Fruit fly (Drosophila melanogaster): Measurements from ENCODE around the gene Scsalpha1.

The Scsalpha1 gene

DNA sequence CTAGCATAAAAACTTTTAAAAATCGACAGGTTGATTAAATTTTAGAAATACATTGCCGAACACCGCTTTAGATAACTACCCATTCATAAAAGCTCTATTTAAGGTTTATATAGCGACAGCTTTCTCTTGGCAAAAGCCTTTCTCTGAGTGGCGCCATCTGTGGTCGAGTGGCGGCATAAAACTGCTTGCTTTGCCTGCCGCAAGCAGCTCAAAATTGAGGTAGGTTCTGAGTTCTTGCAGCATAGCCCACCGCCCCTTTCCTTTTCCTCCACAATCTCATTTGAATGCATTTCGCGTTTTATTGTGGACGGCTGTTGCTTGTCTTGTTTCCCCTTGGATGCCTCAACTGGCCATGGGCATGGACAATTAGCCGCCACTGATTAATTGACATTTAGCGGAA lies 46.2 kb upstream of the Scsalpha1 start (continued):
- TF ChIP-seq sqz (GFP tag; optimal IDR thresholded peaks at IDR 0.05) (no peak), Atf-2 (GFP tag; optimal IDR thresholded peaks at IDR 0.05) (peak; percentile 66), kni (GFP tag; optimal IDR thresholded peaks at IDR 0.05) (no peak), CrebB (tag; optimal IDR thresholded peaks at IDR 0.05) (peak; percentile 33), Vsx1 (GFP tag; optimal IDR thresholded peaks at IDR 0.05) (peak; percentile 68), CG2199 (GFP tag; IDR thresholded peaks at IDR 0.05) (peak; percentile 91; the same call in 2 of the 3 replicates), CG15479 (GFP tag; optimal IDR thresholded peaks at IDR 0.05) (no peak), Xbp1 (GFP tag; optimal IDR thresholded peaks at IDR 0.05) (peak; percentile 83), CG12942 (GFP tag; optimal IDR thresholded peaks at IDR 0.05) (peak; percentile 49), sc (optimal IDR thresholded peaks at IDR 0.05) (no peak), sc (GFP tag; optimal IDR thresholded peaks at IDR 0.05) (peak; percentile 65)

DNA sequence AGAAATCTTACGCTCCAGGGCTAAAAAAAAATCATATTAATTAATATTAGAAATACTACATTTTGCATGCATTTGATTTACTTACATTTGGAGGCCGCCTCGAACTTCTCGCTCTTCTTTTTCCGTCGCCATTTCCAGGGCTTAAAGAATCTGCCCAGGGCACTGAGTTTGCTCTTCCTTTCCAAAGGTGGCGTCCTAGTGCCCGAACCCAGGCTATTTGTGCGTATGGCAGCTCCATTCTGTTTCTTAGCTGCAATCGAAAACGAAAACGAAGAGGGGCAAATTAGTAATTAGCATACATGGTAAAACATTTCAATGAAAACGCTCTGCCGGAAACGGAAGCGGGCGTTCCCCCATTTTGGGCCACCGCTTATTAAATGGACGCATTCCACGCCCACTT lies 44.9 kb upstream of the Scsalpha1 start:
- TF ChIP-seq ara (GFP tag; IDR thresholded peaks at IDR 0.05): 0 out of 2 replicates have a peak, but pooled peaks have one; percentile 33
- no peak for TF ChIP-seq CG4854 (GFP tag; optimal IDR thresholded peaks at IDR 0.05)
- peak; percentile 0 for TF ChIP-seq CG17385 (GFP tag; optimal IDR thresholded peaks at IDR 0.05)
- no peak for TF ChIP-seq corto (GFP tag; optimal IDR thresholded peaks at IDR 0.05)
- TF ChIP-seq CG14667 (GFP tag; IDR thresholded peaks at IDR 0.05): no peak
- TF ChIP-seq CG17568 (GFP tag; optimal IDR thresholded peaks at IDR 0.05): no peak
- 0 out of 2 replicates have a peak, but pooled peaks have one; percentile 21 for TF ChIP-seq CG17328 (GFP tag; IDR thresholded peaks at IDR 0.05)
- no peak for TF ChIP-seq CG6175 (GFP tag; IDR thresholded peaks at IDR 0.05)
- peak; percentile 13 for TF ChIP-seq CG31365 (tag; optimal IDR thresholded peaks at IDR 0.05)
- TF ChIP-seq twi (tag; optimal IDR thresholded peaks at IDR 0.05): no peak
- TF ChIP-seq Med (GFP tag): peak; percentile 35
- 0 out of 3 replicates have a peak, but pooled peaks have one; percentile 28 for TF ChIP-seq Mrtf (GFP tag; IDR thresholded peaks at IDR 0.05)
- 0 out of 2 replicates have a peak, but pooled peaks have one; percentile 36 for TF ChIP-seq nerfin-2 (GFP tag; IDR thresholded peaks at IDR 0.05; ENCODE audit: partially characterized antibody)
- TF ChIP-seq CTCF (GFP tag; optimal IDR thresholded peaks at IDR 0.05): peak; percentile 88
- no peak for TF ChIP-seq sc (optimal IDR thresholded peaks at IDR 0.05)
- no peak for TF ChIP-seq sc (GFP tag; optimal IDR thresholded peaks at IDR 0.05)
- peak; percentile 53 for TF ChIP-seq CG14965 (GFP tag; optimal IDR thresholded peaks at IDR 0.05; ENCODE audit: borderline replicate concordance)
- no peak for TF ChIP-seq CG4328 (GFP tag; optimal IDR thresholded peaks at IDR 0.05)
- peak; percentile 15 for TF ChIP-seq stwl (tag; optimal IDR thresholded peaks at IDR 0.05)

DNA sequence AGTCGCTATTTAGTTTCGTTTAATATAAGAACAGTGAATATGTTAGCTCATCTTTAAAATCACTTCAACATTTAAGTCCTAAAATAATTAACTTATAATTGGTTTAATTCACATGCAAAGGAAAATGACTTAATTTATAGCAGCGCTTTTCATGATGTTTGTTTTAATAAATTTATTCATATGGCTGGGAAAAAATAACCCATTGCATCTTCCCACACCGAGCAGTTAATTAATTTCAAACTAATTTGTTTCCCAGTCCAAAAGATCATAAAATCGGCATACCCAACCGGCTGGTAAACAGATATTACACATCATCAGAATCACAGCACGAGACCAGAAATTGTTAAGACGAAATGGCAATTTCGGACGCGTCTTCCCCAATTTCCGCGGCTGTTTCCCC lies 43.2 kb upstream of the Scsalpha1 start:
- TF ChIP-seq CG9932 (GFP tag; IDR thresholded peaks at IDR 0.05): peak; percentile 71
- no peak for TF ChIP-seq CG7556 (GFP tag; optimal IDR thresholded peaks at IDR 0.05)
- TF ChIP-seq MESR4 (GFP tag; optimal IDR thresholded peaks at IDR 0.05): no peak
- TF ChIP-seq gt (GFP tag; IDR thresholded peaks at IDR 0.05): no peak
- TF ChIP-seq CoRest (tag; optimal IDR thresholded peaks at IDR 0.05): peak; percentile 75
- TF ChIP-seq mld (GFP tag; IDR thresholded peaks at IDR 0.05; ENCODE audit: partially characterized antibody): no peak
- TF ChIP-seq CG10321 (GFP tag; IDR thresholded peaks at IDR 0.05): no peak
- TF ChIP-seq Abd-B (GFP tag; optimal IDR thresholded peaks at IDR 0.05): peak; percentile 14
- no peak for TF ChIP-seq CG8290 (GFP tag; optimal IDR thresholded peaks at IDR 0.05)
- TF ChIP-seq CG8290 (tag; optimal IDR thresholded peaks at IDR 0.05): peak in 1 of 2 experiments; percentile 59
- peak in 1 of 2 experiments; percentile 40 for TF ChIP-seq Pdp1 (GFP tag; optimal IDR thresholded peaks at IDR 0.05)
- peak; percentile 22 for TF ChIP-seq phol (tag; optimal IDR thresholded peaks at IDR 0.05)
- peak; percentile 35 for TF ChIP-seq CG12071 (GFP tag; optimal IDR thresholded peaks at IDR 0.05)
- peak; percentile 66 for TF ChIP-seq lilli (GFP tag; optimal IDR thresholded peaks at IDR 0.05)
- no peak for TF ChIP-seq grn (GFP tag; optimal IDR thresholded peaks at IDR 0.05)
- no peak for TF ChIP-seq repo (GFP tag; optimal IDR thresholded peaks at IDR 0.05)
- no peak for TF ChIP-seq CG10979 (tag; optimal IDR thresholded peaks at IDR 0.05)
- TF ChIP-seq CG17568 (GFP tag; optimal IDR thresholded peaks at IDR 0.05): no peak
- no peak for TF ChIP-seq slp2 (GFP tag; optimal IDR thresholded peaks at IDR 0.05)
- TF ChIP-seq sr (GFP tag; IDR thresholded peaks at IDR 0.05): no peak
- no peak for TF ChIP-seq CG18764 (GFP tag; optimal IDR thresholded peaks at IDR 0.05)
- TF ChIP-seq gcm (GFP tag; optimal IDR thresholded peaks at IDR 0.05): no peak
- no peak for TF ChIP-seq chinmo (GFP tag; IDR thresholded peaks at IDR 0.05; ENCODE audit: partially characterized antibody)

Measured in whole organism, embryonic.